Fruit fly (Drosophila melanogaster) whole organism, larva: ENCODE measurements around the gene CG42237.

Source experiments
- noc ChIP-seq: fragments of 200-800 bp; sonication (Bioruptor generic); optimal IDR thresholded peaks from 3 replicates; lab custom pipeline; 2019; ENCODE audit warnings: missing biosample characterization, mild to moderate bottlenecking, missing genetic modification characterization, moderate library complexity

CG42237 gene

DNA sequence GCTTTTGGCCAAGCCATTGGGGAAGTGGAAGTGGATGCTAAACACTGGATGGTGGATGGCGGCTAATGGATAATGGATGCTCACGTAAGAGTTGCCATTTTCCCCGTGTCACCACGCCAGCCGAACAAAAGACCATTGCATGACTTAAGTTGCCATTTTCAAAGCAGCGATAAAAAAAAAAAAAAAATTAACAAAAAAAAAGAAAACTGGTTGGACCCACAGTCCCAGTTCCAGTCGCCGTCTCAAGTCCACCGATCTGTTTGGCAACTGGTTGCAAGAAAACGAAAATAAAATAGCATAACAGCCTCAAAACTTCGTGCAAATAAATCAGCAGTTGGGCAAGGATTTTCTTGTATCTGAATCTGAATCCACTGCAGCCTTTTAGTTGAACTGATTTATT lies 34.2 kb downstream of the CG42237 start:
- no peak for TF ChIP-seq noc

dm6 chrX:13154783-13155182 lies 39.9 kb downstream of the CG42237 start, which contains the start of the genes CG4318 and CG4332:
CG4318 (minus strand) TSS chrX:13154924.
CG4332 (plus strand) TSS chrX:13155038.
- TF ChIP-seq noc = no peak

DNA sequence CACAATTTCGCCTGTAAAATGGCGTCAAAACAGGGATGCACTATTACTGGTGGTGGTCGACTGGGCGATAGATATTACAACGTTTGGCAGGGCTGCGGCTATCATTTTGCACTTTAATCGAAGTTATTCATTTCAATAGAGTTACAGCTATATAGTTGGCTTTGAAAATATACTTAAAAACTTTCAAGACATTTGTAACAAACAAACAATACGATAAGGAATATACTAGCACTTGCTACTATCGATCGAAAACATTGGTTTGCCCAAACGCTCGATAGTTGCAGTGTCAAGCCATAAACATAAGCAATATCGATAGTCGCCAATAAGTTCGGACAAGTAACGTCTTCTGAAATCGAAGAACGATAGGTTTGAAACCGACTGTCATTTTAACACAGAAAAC lies 44.5 kb downstream of the CG42237 start, which contains the start of the genes Bap60 and CG12096:
Gene Bap60, minus strand, starts transcription at position 28 of the 400 bp plus-strand sequence.
Gene CG12096, plus strand, starts transcription at position 124 of the 400 bp plus-strand sequence.
- peak; percentile 75 for TF ChIP-seq noc
